Worm (Caenorhabditis elegans): ENCODE results near the gene K12H6.4.
"Not testable (repeated sequence)": the region's sequence is repeated elsewhere in the genome, so short reads cannot be mapped to it uniquely, and the experiment has no call there.

K12H6.4 gene

ce11 chrII:2854794-2855193 lies 30.7 kb upstream of the K12H6.4 start:
- TF ChIP-seq him-1 (tag; optimal IDR thresholded peaks at IDR 0.05) = no peak

DNA sequence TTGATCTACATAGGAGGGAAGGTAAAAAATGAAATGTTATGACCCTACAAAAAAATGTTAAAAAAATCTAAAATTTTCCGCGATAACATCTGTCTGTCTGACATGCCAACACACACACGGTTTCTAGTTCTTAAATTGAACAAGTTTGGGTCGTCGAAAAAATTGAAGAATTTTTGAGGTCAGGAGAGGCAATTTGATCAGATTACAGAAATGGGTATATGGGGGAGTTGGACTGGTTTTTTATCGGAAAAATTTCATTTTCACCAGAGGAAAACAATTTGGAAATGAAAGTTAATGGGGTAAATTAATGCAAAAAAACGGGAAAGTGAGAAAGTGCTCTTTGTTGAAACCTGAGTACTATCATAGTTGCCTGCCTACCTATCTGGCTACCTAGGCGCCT lies 29.7 kb upstream of the K12H6.4 start:
- no peak for TF ChIP-seq W03F9.2 (tag; optimal IDR thresholded peaks at IDR 0.05)
- TF ChIP-seq him-1 (tag; optimal IDR thresholded peaks at IDR 0.05) = no peak
- TF ChIP-seq dao-5 (tag; optimal IDR thresholded peaks at IDR 0.05) = no peak

ce11 chrII:2852493-2852892 lies 28.4 kb upstream of the K12H6.4 start, which contains the start of gene ptc-3:
ptc-3 (minus strand) TSS chrII:2852593.
- no peak for TF ChIP-seq him-1 (tag; optimal IDR thresholded peaks at IDR 0.05)
- no peak for TF ChIP-seq dao-5 (tag; optimal IDR thresholded peaks at IDR 0.05)
- no peak for TF ChIP-seq W03F9.2 (tag; optimal IDR thresholded peaks at IDR 0.05)

DNA sequence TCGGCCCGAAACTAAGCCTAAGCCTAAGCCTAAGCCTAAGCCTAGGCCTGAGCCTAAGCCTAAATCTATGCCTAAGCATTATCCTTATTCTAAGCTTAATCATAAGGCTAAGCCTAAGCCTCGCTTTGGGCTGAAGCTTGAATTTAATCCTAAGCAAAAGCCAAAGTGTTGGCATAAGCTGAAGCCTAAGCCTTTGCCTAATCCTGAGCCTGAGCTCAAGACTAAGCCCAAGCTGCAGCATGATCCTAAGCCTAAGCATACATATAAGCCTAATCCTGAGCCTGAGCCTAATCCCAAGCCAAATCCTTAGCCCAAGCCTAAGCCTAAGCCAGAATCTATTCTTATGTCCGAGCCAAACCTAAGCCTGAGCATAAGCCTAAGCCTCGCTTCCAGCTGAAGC lies 22.5 kb upstream of the K12H6.4 start:
- TF ChIP-seq W03F9.2 (tag; optimal IDR thresholded peaks at IDR 0.05) (no peak), him-1 (tag; optimal IDR thresholded peaks at IDR 0.05) (no peak), dao-5 (tag; optimal IDR thresholded peaks at IDR 0.05) (no peak)

ce11 chrII:2845674-2846073 lies 21.6 kb upstream of the K12H6.4 start:
- no peak for TF ChIP-seq him-1 (tag; optimal IDR thresholded peaks at IDR 0.05)
- TF ChIP-seq dao-5 (tag; optimal IDR thresholded peaks at IDR 0.05) = no peak
- no peak for TF ChIP-seq W03F9.2 (tag; optimal IDR thresholded peaks at IDR 0.05)

- TF ChIP-seq him-1 (tag; optimal IDR thresholded peaks at IDR 0.05) = no peak
- no peak for TF ChIP-seq dao-5 (tag; optimal IDR thresholded peaks at IDR 0.05)
- no peak for TF ChIP-seq W03F9.2 (tag; optimal IDR thresholded peaks at IDR 0.05)
These were observed 19.0 kb upstream of the K12H6.4 start, which contains the start of gene Y110A2AL.7 for ce11 chrII:2843088-2843487. Y110A2AL.7 (minus strand) TSS chrII:2843188.

ce11 chrII:2841529-2841928 lies 17.5 kb upstream of the K12H6.4 start, which contains the start of gene Y110A2AL.6:
Y110A2AL.6 (minus strand) TSS chrII:2841629.
- TF ChIP-seq him-1 (tag; optimal IDR thresholded peaks at IDR 0.05) (no peak), W03F9.2 (tag; optimal IDR thresholded peaks at IDR 0.05) (no peak), dao-5 (tag; optimal IDR thresholded peaks at IDR 0.05) (no peak)

DNA sequence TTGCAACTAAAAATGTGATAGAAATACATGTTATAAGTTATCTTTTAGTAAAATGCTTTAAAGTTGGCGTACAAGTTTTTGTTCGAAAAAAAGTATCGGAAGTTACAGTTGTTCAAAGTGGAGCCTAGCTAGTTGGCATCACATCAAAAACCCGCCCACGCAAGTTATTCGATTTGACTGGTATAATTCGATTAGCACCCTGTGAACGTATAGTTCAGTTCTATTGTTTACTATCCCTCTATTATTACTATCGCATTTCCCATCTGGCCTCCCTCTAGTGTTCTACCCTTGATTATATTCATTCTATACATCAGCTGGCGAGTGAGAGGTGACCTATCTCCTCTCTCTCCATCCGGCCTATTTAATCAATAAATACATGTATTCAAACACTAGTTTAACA lies 14.9 kb upstream of the K12H6.4 start, which contains the start of gene Y110A2AL.4:
Gene Y110A2AL.4, plus strand, starts transcription at position 301 of the 400 bp plus-strand sequence.
- not testable (repeated sequence) for TF ChIP-seq W03F9.2, him-1, dao-5 (tag; optimal IDR thresholded peaks at IDR 0.05)

DNA sequence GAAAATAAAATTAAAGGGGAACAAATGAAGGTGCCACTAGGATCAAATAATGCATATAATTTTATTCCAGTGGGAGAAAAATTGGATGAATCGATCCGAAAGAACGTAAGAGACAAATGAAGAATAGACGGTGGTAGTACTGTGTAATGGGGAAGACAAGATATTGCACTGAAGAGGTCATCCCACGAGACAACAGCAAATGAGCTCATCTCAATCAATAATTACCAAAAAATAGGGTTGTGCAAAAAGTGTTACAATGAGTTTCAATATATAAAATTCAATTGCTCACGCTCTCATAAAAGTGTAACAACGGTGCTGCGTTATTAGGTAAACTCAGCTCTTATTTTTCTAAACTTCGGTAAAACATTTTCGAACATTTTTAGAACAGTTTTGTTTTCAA lies 12.8 kb upstream of the K12H6.4 start, which contains the start of gene K12H6.7:
Gene K12H6.7, minus strand, starts transcription at position 101 of the 400 bp plus-strand sequence.
- TF ChIP-seq dao-5 (tag; optimal IDR thresholded peaks at IDR 0.05) (no peak), W03F9.2 (tag; optimal IDR thresholded peaks at IDR 0.05) (no peak), him-1 (tag; optimal IDR thresholded peaks at IDR 0.05) (no peak)

DNA sequence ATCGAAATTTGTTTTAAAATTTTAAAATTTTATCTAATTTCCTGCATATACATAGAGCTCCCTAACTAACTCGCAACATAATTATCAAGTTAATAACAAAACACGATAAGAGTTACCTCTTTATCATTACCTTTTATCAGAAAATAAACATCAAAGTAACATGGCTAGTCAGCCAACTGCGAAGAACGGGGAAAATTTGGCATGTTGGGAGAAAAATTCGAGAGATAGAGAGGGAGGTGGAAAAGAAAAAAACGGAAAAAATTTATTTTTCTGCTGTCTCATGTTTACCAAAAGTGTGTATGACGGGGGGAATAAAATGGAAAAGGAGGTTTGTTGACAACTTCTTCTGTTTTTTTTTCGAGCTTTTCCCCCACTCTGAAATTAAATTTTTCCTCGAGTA lies 10.0 kb upstream of the K12H6.4 start:
- TF ChIP-seq him-1 (tag; optimal IDR thresholded peaks at IDR 0.05) (no peak), W03F9.2 (tag; optimal IDR thresholded peaks at IDR 0.05) (no peak), dao-5 (tag; optimal IDR thresholded peaks at IDR 0.05) (no peak)

ce11 chrII:2832539-2832938 lies 8.5 kb upstream of the K12H6.4 start:
- TF ChIP-seq dao-5 (tag; optimal IDR thresholded peaks at IDR 0.05) = no peak
- no peak for TF ChIP-seq him-1 (tag; optimal IDR thresholded peaks at IDR 0.05)
- no peak for TF ChIP-seq W03F9.2 (tag; optimal IDR thresholded peaks at IDR 0.05)

DNA sequence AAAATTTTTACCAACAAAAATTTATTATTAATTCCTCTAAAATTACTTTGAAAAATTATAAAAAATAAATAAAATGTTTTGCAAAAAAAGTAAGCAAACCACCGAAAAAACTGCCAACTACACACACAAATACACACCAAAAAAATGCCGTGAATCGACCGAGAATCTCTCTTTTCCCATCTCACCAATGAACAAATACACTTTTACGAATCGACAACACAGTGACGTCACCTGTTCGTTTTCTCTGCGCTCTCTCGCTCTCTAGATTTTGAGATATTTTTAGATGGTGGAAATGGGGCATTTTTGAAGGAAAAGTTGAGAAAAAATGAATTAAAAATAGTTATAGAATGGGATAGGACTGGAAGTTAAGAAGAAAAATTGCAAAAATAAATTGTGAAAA lies 8.0 kb upstream of the K12H6.4 start:
- TF ChIP-seq W03F9.2 (tag; optimal IDR thresholded peaks at IDR 0.05) = no peak
- no peak for TF ChIP-seq him-1 (tag; optimal IDR thresholded peaks at IDR 0.05)
- no peak for TF ChIP-seq dao-5 (tag; optimal IDR thresholded peaks at IDR 0.05)

DNA sequence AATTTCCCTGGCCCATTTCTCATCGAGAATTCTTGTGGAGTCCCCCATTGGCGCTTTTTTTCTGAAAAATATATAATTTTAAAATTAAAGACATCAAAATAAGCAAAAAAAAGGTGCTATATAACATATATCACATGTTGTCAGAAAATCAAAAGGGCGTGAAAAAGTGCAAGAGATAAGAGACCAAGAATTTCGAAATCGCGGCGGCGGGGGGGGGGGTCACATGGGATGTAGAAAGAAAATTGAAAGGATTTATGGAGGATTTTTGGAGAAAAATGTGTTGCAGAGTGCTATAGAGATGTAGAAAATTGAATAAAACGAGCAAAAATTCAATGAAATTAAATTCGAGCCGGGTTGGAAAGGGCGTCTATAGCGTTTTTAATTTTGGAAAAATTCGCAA lies 7.1 kb upstream of the K12H6.4 start, which contains the start of gene K12H6.6:
Gene K12H6.6, minus strand, starts transcription at position 61 of the 400 bp plus-strand sequence.
- TF ChIP-seq W03F9.2 (tag; optimal IDR thresholded peaks at IDR 0.05) (no peak), him-1 (tag; optimal IDR thresholded peaks at IDR 0.05) (no peak), dao-5 (tag; optimal IDR thresholded peaks at IDR 0.05) (no peak)

DNA sequence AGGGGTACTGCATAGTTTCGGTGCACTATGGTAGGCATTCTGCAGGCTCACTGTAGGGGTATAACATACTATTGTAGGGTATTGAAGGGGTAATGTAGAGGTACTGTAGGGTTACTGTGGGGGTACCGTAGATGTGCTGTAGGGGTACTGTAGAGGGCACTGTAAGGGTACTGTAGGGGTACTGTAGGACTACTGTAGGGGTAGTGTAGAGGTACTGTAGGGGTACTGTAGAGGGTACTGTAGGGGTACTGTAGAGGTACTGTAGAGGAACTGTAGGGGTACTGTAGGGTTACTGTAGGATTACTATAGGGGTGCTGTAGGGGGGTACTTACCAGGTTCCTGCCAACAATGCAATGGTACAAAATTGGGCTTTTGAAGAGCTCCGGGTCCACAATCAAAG lies 6.1 kb upstream of the K12H6.4 start:
- no peak for TF ChIP-seq him-1 (tag; optimal IDR thresholded peaks at IDR 0.05)

DNA sequence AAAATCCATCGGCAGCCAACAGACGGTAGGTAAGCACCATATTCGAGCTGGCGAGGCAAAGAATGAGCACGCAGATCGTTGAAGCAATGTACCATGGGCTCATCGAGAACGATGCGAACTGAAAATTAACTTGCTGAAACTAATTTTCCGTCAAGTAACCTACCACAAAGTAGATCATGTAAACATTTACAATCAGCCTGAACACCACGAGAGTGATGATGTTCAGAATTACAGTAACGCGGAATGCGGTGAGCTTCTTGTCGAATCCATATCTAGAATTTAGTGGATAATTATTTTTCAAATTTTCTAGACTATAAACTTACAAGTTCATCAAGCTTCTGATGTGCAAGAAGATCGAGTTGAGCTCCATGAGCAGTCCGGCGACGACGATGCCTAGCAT lies 5.4 kb upstream of the K12H6.4 start:
- TF ChIP-seq dao-5 (tag; optimal IDR thresholded peaks at IDR 0.05) (no peak), him-1 (tag; optimal IDR thresholded peaks at IDR 0.05) (no peak), W03F9.2 (tag; optimal IDR thresholded peaks at IDR 0.05) (no peak)
